Worm (Caenorhabditis elegans) whole organism, L1 larva: ENCODE measurements around the gene srh-24.

Experiments used
- aha-1 ChIP-seq: fragments of 150-350 bp; optimal IDR thresholded peaks from 2 replicates; lab custom pipeline; 2014; ENCODE audit warnings: missing biosample characterization, missing genetic modification characterization
- aly-2 ChIP-seq: fragments of 150-350 bp; optimal IDR thresholded peaks from 2 replicates; lab custom pipeline; 2014; ENCODE audit warnings: missing biosample characterization, missing genetic modification characterization
- ces-1 ChIP-seq: fragments of 150-350 bp; optimal IDR thresholded peaks from 2 replicates; lab custom pipeline; 2014; ENCODE audit warnings: missing biosample characterization, missing genetic modification reagents, missing genetic modification characterization
- fkh-10 ChIP-seq: sonication (generic microtip); optimal IDR thresholded peaks from 2 replicates; lab custom pipeline; 2017; ENCODE audit warnings: missing biosample characterization, missing genetic modification reagents, missing genetic modification characterization
- fkh-8 ChIP-seq: sonication (generic microtip); optimal IDR thresholded peaks from 2 replicates; lab custom pipeline; 2016; ENCODE audit warnings: mild to moderate bottlenecking, missing genetic modification characterization, missing compliant biosample characterization
- irx-1 ChIP-seq: sonication (generic microtip); optimal IDR thresholded peaks from 2 replicates; lab custom pipeline; 2016; ENCODE audit warnings: missing genetic modification characterization, missing compliant biosample characterization
- mdl-1 ChIP-seq, 2 experiments: fragments of 150-350 bp; optimal IDR thresholded peaks; 2 replicates each; lab custom pipeline; 2014 to 2017; ENCODE audit warnings: missing biosample characterization in 2 of 2, missing genetic modification characterization in 2 of 2, inconsistent platforms in 1 of 2
- nhr-11 ChIP-seq: fragments of 150-350 bp; optimal IDR thresholded peaks from 2 replicates; lab custom pipeline; 2014; ENCODE audit warnings: missing biosample characterization, missing genetic modification characterization
- nhr-28 ChIP-seq: fragments of 150-350 bp; optimal IDR thresholded peaks from 2 replicates; lab custom pipeline; 2014; ENCODE audit warnings: missing biosample characterization, missing genetic modification characterization
- sup-37 ChIP-seq: fragments of 200-800 bp; sonication (Bioruptor generic); optimal IDR thresholded peaks from 2 replicates; lab custom pipeline; 2018; ENCODE audit warnings: mild to moderate bottlenecking, missing genetic modification characterization, missing compliant biosample characterization
- tlp-1 ChIP-seq: fragments of 150-350 bp; optimal IDR thresholded peaks from 2 replicates; lab custom pipeline; 2014; ENCODE audit warnings: missing biosample characterization, missing genetic modification characterization
- xbp-1 ChIP-seq: sonication (generic microtip); optimal IDR thresholded peaks from 2 replicates; lab custom pipeline; 2016; ENCODE audit warnings: missing genetic modification characterization, missing compliant biosample characterization

DNA sequence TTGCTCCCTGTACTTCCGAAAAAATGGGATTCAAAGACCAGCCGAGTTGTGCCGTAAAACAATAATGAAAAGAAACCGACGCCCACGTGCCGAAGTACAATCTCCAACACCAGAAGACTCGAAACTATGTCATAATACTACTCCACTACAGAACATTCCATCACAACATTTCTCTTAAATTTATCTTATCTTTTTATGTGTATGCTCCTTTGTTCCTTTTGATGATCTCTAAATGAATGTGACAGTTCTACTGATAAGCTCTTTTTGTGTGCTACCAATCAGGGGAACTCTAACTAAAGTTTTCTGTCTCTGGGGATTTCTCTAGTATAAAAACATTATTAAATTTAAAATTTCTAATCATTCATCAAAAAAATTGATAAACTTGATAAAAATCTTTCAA, 26.0 kb upstream of the srh-24 start:
- no peak for TF ChIP-seq aly-2 (tag; lab: Kevin White, UChicago)
- TF ChIP-seq nhr-11, result no peak
- TF ChIP-seq fkh-8 (tag; lab: Kevin White, UChicago), result no peak
- no peak for TF ChIP-seq fkh-10 (GFP tag; lab: Kevin White, UChicago)
- no peak for TF ChIP-seq ces-1
- TF ChIP-seq irx-1 (tag; lab: Kevin White, UChicago), result no peak
- no peak for TF ChIP-seq tlp-1 (tag; lab: Kevin White, UChicago)
- no peak for TF ChIP-seq sup-37 (GFP tag; lab: Kevin White, UChicago)
- TF ChIP-seq aha-1 (tag; lab: Kevin White, UChicago), result no peak
- TF ChIP-seq xbp-1 (tag; lab: Kevin White, UChicago), result no peak
- no peak for TF ChIP-seq mdl-1 (tag; optimal IDR thresholded peaks at IDR 0.05; lab: Kevin White, UChicago)
- no peak for TF ChIP-seq nhr-28 (tag; lab: Kevin White, UChicago)
